Worm (Caenorhabditis elegans) whole organism, young adult: Measurements from ENCODE around the gene ran-1.

ENCODE experiments used
- B0019.2 ChIP-seq: fragments of 200-800 bp; sonication (Bioruptor generic); conservative IDR thresholded peaks from 2 replicates; pipeline ENCODE4 v1.3.6; 2022; ENCODE audit warnings: missing genetic modification reagents, missing genetic modification characterization, missing compliant biosample characterization
- B0035.1 ChIP-seq: sonication (generic microtip); optimal IDR thresholded peaks from 2 replicates; lab custom pipeline; 2016; ENCODE audit warnings: missing genetic modification characterization, mild to moderate bottlenecking, missing compliant biosample characterization, missing genotype, missing genetic modification reagents
- B0261.1 ChIP-seq: sonication (generic microtip); optimal IDR thresholded peaks from 2 replicates; lab custom pipeline; 2016; ENCODE audit warnings: mild to moderate bottlenecking, missing genetic modification characterization, moderate library complexity, missing compliant biosample characterization
- C06A6.2 ChIP-seq: fragments of 200-800 bp; sonication (Bioruptor generic); conservative IDR thresholded peaks from 2 replicates; pipeline ENCODE4 v1.3.6; 2022; ENCODE audit warnings: missing genetic modification characterization, missing compliant biosample characterization
- F10E7.11 ChIP-seq: sonication (generic microtip); optimal IDR thresholded peaks from 2 replicates; lab custom pipeline; 2017; ENCODE audit warnings: mild to moderate bottlenecking, missing genetic modification characterization, moderate library complexity, missing compliant biosample characterization
- F23B12.7 ChIP-seq: sonication (generic microtip); optimal IDR thresholded peaks from 2 replicates; lab custom pipeline; 2017; ENCODE audit warnings: missing genetic modification characterization, mild to moderate bottlenecking, missing compliant biosample characterization, antibody characterized with exemption, moderate library complexity; ENCODE audit not compliant: insufficient read depth
- F33H1.4 ChIP-seq: fragments of 200-800 bp; sonication (Bioruptor generic); IDR thresholded peaks from 2 replicates; pipeline ENCODE4 v1.3.6; 2022; ENCODE audit warnings: missing genetic modification reagents, missing genetic modification characterization, missing compliant biosample characterization
- F37B4.10 ChIP-seq: fragments of 200-800 bp; sonication (Bioruptor generic); IDR thresholded peaks from 2 replicates; pipeline ENCODE4 v1.3.6; 2022; ENCODE audit warnings: missing genetic modification characterization, missing compliant biosample characterization
- F55B11.4 ChIP-seq: sonication (generic microtip); optimal IDR thresholded peaks from 2 replicates; lab custom pipeline; 2016; ENCODE audit warnings: missing compliant biosample characterization, missing genetic modification characterization, borderline replicate concordance; ENCODE audit not compliant: insufficient read depth
- F57C9.4 ChIP-seq: sonication (generic microtip); optimal IDR thresholded peaks from 2 replicates; lab custom pipeline; 2017; ENCODE audit warnings: mild to moderate bottlenecking, missing genetic modification characterization, missing compliant biosample characterization
- K12H6.12 ChIP-seq: fragments of 200-800 bp; sonication (Bioruptor generic); optimal IDR thresholded peaks from 2 replicates; lab custom pipeline; 2018; ENCODE audit warnings: mild to moderate bottlenecking, missing genetic modification characterization, missing compliant biosample characterization
- T07F8.4 ChIP-seq: sonication (generic microtip); optimal IDR thresholded peaks from 2 replicates; lab custom pipeline; 2016; ENCODE audit warnings: mild to moderate bottlenecking, missing genetic modification characterization, moderate library complexity, missing compliant biosample characterization
- T26A5.8 ChIP-seq: sonication (generic microtip); optimal IDR thresholded peaks from 2 replicates; lab custom pipeline; 2016; ENCODE audit warnings: missing genetic modification characterization, missing compliant biosample characterization
- Y67H2A.10 ChIP-seq: fragments of 200-800 bp; sonication (Bioruptor generic); conservative IDR thresholded peaks from 2 replicates; pipeline ENCODE4 v1.3.6; 2022; ENCODE audit warnings: missing genetic modification reagents, missing genetic modification characterization, missing compliant biosample characterization
- Y79H2A.3 ChIP-seq: fragments of 200-800 bp; sonication (Bioruptor generic); conservative IDR thresholded peaks from 2 replicates; pipeline ENCODE4 v1.3.6; 2022; ENCODE audit warnings: missing genetic modification reagents, missing genetic modification characterization, missing compliant biosample characterization
- aptf-3 ChIP-seq: fragments of 200-800 bp; sonication (Bioruptor generic); IDR thresholded peaks from 2 replicates; pipeline ENCODE4 v1.3.6; 2022; ENCODE audit warnings: missing genetic modification characterization, missing compliant biosample characterization
- athp-1 ChIP-seq: sonication (generic microtip); optimal IDR thresholded peaks from 2 replicates; lab custom pipeline; 2017; ENCODE audit warnings: mild to moderate bottlenecking, missing genetic modification characterization, missing compliant biosample characterization
- attf-6 ChIP-seq: fragments of 200-800 bp; sonication (Bioruptor generic); IDR thresholded peaks from 2 replicates; pipeline ENCODE4 v1.3.6; 2022; ENCODE audit warnings: missing genetic modification reagents, missing genetic modification characterization, missing compliant biosample characterization
- cebp-2 ChIP-seq: fragments of 200-800 bp; sonication (Bioruptor generic); IDR thresholded peaks from 2 replicates; pipeline ENCODE4 v1.3.6; 2022; ENCODE audit warnings: missing genetic modification characterization, missing compliant biosample characterization
- ceh-79 ChIP-seq: sonication (generic microtip); optimal IDR thresholded peaks from 2 replicates; lab custom pipeline; 2017; ENCODE audit warnings: mild to moderate bottlenecking, missing genetic modification characterization, missing compliant biosample characterization
- ceh-91 ChIP-seq: fragments of 200-800 bp; sonication (Bioruptor generic); IDR thresholded peaks from 2 replicates; pipeline ENCODE4 v1.3.6; 2022; ENCODE audit warnings: missing genetic modification reagents, missing genetic modification characterization, missing compliant biosample characterization
- dpl-1 ChIP-seq: fragments of 150-350 bp; optimal IDR thresholded peaks from 2 replicates; lab custom pipeline; 2014; ENCODE audit warnings: missing biosample characterization, missing genetic modification reagents, missing genetic modification characterization
- egl-18 ChIP-seq: fragments of 200-800 bp; sonication (Bioruptor generic); IDR thresholded peaks from 2 replicates; pipeline ENCODE4 v1.3.6; 2022; ENCODE audit warnings: missing genetic modification reagents, missing genetic modification characterization, missing compliant biosample characterization
- egrh-3 ChIP-seq: fragments of 200-800 bp; sonication (Bioruptor generic); IDR thresholded peaks from 2 replicates; pipeline ENCODE4 v1.3.6; 2022; ENCODE audit warnings: missing genetic modification reagents, missing genetic modification characterization, missing compliant biosample characterization
- gei-17 ChIP-seq: fragments of 200-800 bp; sonication (Bioruptor generic); optimal IDR thresholded peaks from 2 replicates; lab custom pipeline; 2018; ENCODE audit warnings: mild to moderate bottlenecking, missing genetic modification characterization, missing compliant biosample characterization
- him-1 ChIP-seq: sonication (generic microtip); optimal IDR thresholded peaks from 2 replicates; lab custom pipeline; 2016; ENCODE audit warnings: missing genotype, missing genetic modification reagents, missing genetic modification characterization, missing compliant biosample characterization
- hlh-26 ChIP-seq: fragments of 200-800 bp; sonication (Bioruptor generic); conservative IDR thresholded peaks from 2 replicates; pipeline ENCODE4 v1.3.6; 2022; ENCODE audit warnings: missing genetic modification reagents, missing genetic modification characterization, missing compliant biosample characterization
- hrde-1 ChIP-seq: sonication (generic microtip); optimal IDR thresholded peaks from 2 replicates; lab custom pipeline; 2016; ENCODE audit warnings: missing genetic modification characterization, mild to moderate bottlenecking, missing compliant biosample characterization, moderate library complexity, missing genotype, missing genetic modification reagents, borderline replicate concordance
- lag-1 ChIP-seq: fragments of 200-800 bp; sonication (Bioruptor generic); IDR thresholded peaks from 2 replicates; pipeline ENCODE4 v1.3.6; 2022; ENCODE audit warnings: missing genetic modification reagents, missing genetic modification characterization, missing compliant biosample characterization
- lin-54 ChIP-seq: fragments of 200-800 bp; sonication (Bioruptor generic); optimal IDR thresholded peaks from 2 replicates; lab custom pipeline; 2018; ENCODE audit warnings: mild to moderate bottlenecking, missing genetic modification characterization, missing compliant biosample characterization
- lsl-1 ChIP-seq: fragments of 200-800 bp; sonication (Bioruptor generic); optimal IDR thresholded peaks from 2 replicates; lab custom pipeline; 2018; ENCODE audit warnings: mild to moderate bottlenecking, missing genetic modification characterization, moderate library complexity, missing compliant biosample characterization
- mxl-1 ChIP-seq: sonication (generic microtip); optimal IDR thresholded peaks from 2 replicates; lab custom pipeline; 2016; ENCODE audit warnings: missing genetic modification characterization, missing compliant biosample characterization
- nfya-1 ChIP-seq: sonication (generic microtip); optimal IDR thresholded peaks from 2 replicates; lab custom pipeline; 2017; ENCODE audit warnings: antibody characterized with exemption, missing compliant biosample characterization, missing genetic modification characterization, borderline replicate concordance; ENCODE audit not compliant: insufficient read depth
- pbrm-1 ChIP-seq: fragments of 200-800 bp; sonication (Bioruptor generic); IDR thresholded peaks from 2 replicates; pipeline ENCODE4 v1.3.6; 2022; ENCODE audit warnings: missing genetic modification reagents, missing genetic modification characterization, missing compliant biosample characterization
- pha-4 ChIP-seq: fragments of 150-350 bp; sonication (generic microtip); optimal IDR thresholded peaks from 2 replicates; lab custom pipeline; 2014; ENCODE audit warnings: missing biosample characterization, missing genetic modification reagents, missing genetic modification characterization
- rcor-1 ChIP-seq: fragments of 200-800 bp; sonication (Bioruptor generic); IDR thresholded peaks from 2 replicates; pipeline ENCODE4 v1.3.6; 2022; ENCODE audit warnings: missing genetic modification reagents, missing genetic modification characterization, missing compliant biosample characterization
- snpc-1.3 ChIP-seq: sonication (generic microtip); optimal IDR thresholded peaks from 2 replicates; lab custom pipeline; 2017; ENCODE audit warnings: missing genetic modification characterization, mild to moderate bottlenecking, missing compliant biosample characterization, antibody characterized with exemption, moderate library complexity, missing genotype, missing genetic modification reagents; ENCODE audit not compliant: insufficient read depth
- snpc-4 ChIP-seq, 5 experiments: fragments of 150-350 bp in 1 of 5; sonication (generic microtip) in 4 of 5; optimal IDR thresholded peaks; 2 replicates each; lab custom pipeline; 2014 to 2018; ENCODE audit warnings: missing genetic modification characterization in 5 of 5, missing biosample characterization in 3 of 5, antibody characterized with exemption in 2 of 5, mild to moderate bottlenecking in 2 of 5, missing compliant biosample characterization in 2 of 5, missing genotype in 2 of 5, moderate library complexity in 2 of 5, missing genetic modification reagents in 1 of 5
- sptf-2 ChIP-seq: fragments of 200-800 bp; sonication (Bioruptor generic); optimal IDR thresholded peaks from 2 replicates; lab custom pipeline; 2018; ENCODE audit warnings: mild to moderate bottlenecking, missing genetic modification characterization, missing compliant biosample characterization
- zim-3 ChIP-seq: sonication (generic microtip); optimal IDR thresholded peaks from 2 replicates; lab custom pipeline; 2017; ENCODE audit warnings: mild to moderate bottlenecking, missing genetic modification characterization, moderate library complexity, missing compliant biosample characterization
- ztf-18 ChIP-seq: sonication (generic microtip); optimal IDR thresholded peaks from 2 replicates; lab custom pipeline; 2016; ENCODE audit warnings: missing genotype, mild to moderate bottlenecking, missing genetic modification characterization, missing compliant biosample characterization
- ztf-26 ChIP-seq: sonication (generic microtip); optimal IDR thresholded peaks from 2 replicates; lab custom pipeline; 2017; ENCODE audit warnings: missing genetic modification characterization, missing compliant biosample characterization
- ztf-28 ChIP-seq: fragments of 200-800 bp; sonication (Bioruptor generic); IDR thresholded peaks from 2 replicates; pipeline ENCODE4 v1.3.6; 2022; ENCODE audit warnings: missing genetic modification reagents, missing genetic modification characterization, missing compliant biosample characterization
- ztf-3 ChIP-seq: fragments of 200-800 bp; sonication (Bioruptor generic); optimal IDR thresholded peaks from 2 replicates; lab custom pipeline; 2018; ENCODE audit warnings: mild to moderate bottlenecking, missing genetic modification characterization, missing compliant biosample characterization
- ztf-6 ChIP-seq: fragments of 200-800 bp; sonication (Bioruptor generic); IDR thresholded peaks from 2 replicates; pipeline ENCODE4 v1.3.6; 2022; ENCODE audit warnings: missing genetic modification reagents, missing genetic modification characterization, missing compliant biosample characterization

Gene ran-1

ce11 chrIII:10734511-10735233 is 12.9 kb downstream of the ran-1 start:
- no peak for TF ChIP-seq dpl-1 (GFP tag; lab: Kevin White, UChicago)
- no peak for TF ChIP-seq B0019.2 (GFP tag; lab: Robert Waterston, UW)
- no peak for TF ChIP-seq pbrm-1 (GFP tag; lab: Robert Waterston, UW)
- no peak for TF ChIP-seq ztf-6 (GFP tag; lab: Robert Waterston, UW)
- peak; percentile 28 for TF ChIP-seq pha-4 (tag; lab: Kevin White, UChicago)
- TF ChIP-seq C06A6.2 (GFP tag; lab: Robert Waterston, UW) = no peak
- no peak for TF ChIP-seq K12H6.12 (tag; lab: Kevin White, UChicago)

- TF ChIP-seq ztf-3 (GFP tag; lab: Kevin White, UChicago) (no peak), him-1 (tag; lab: Kevin White, UChicago) (no peak), ztf-18 (tag; lab: Kevin White, UChicago) (no peak), athp-1 (no peak), B0035.1 (tag; lab: Kevin White, UChicago) (no peak), zim-3 (tag; lab: Kevin White, UChicago) (no peak), pha-4 (tag; lab: Kevin White, UChicago) (no peak), sptf-2 (no peak), B0261.1 (tag; lab: Kevin White, UChicago) (no peak), ztf-28 (GFP tag; lab: Robert Waterston, UW) (no peak), lsl-1 (peak; percentile 58), egrh-3 (GFP tag; lab: Robert Waterston, UW) (no peak), gei-17 (GFP tag; lab: Kevin White, UChicago) (no peak), hlh-26 (GFP tag; lab: Robert Waterston, UW) (no peak), egl-18 (no peak), snpc-1.3 (tag; lab: Kevin White, UChicago) (peak; percentile 5), F10E7.11 (tag; lab: Kevin White, UChicago) (no peak), F23B12.7 (no peak), rcor-1 (GFP tag; lab: Robert Waterston, UW) (peak; percentile 56; the same call in 1 of the 2 replicates), mxl-1 (tag; lab: Kevin White, UChicago) (no peak), ceh-79 (tag; lab: Kevin White, UChicago) (no peak), T26A5.8 (no peak), ceh-91 (GFP tag; lab: Robert Waterston, UW) (peak; percentile 59), F37B4.10 (no peak), nfya-1 (no peak), Y67H2A.10 (GFP tag; lab: Robert Waterston, UW) (no peak), T07F8.4 (tag; lab: Kevin White, UChicago) (no peak), hrde-1 (tag; lab: Kevin White, UChicago) (no peak), aptf-3 (0 out of 2 replicates have a peak, but pooled peaks have one; percentile 47), attf-6 (GFP tag; lab: Robert Waterston, UW) (0 out of 2 replicates have a peak, but pooled peaks have one; percentile 54), Y79H2A.3 (GFP tag; lab: Robert Waterston, UW) (no peak), ztf-6 (GFP tag; lab: Robert Waterston, UW) (no peak), cebp-2 (GFP tag; lab: Robert Waterston, UW) (no peak), lin-54 (GFP tag; lab: Kevin White, UChicago) (peak; percentile 45), lag-1 (GFP tag; lab: Robert Waterston, UW) (no peak), snpc-4 (GFP tag; optimal IDR thresholded peaks at IDR 0.05; lab: Kevin White, UChicago) (peak; percentile 85), snpc-4 (tag; optimal IDR thresholded peaks at IDR 0.05; lab: Kevin White, UChicago) (peak in 3 of 4 experiments; percentile 83 to 92 (median 88)), F33H1.4 (GFP tag; lab: Robert Waterston, UW) (peak; percentile 53), F57C9.4 (no peak), ztf-26 (tag; lab: Kevin White, UChicago) (no peak), F55B11.4 (tag; lab: Kevin White, UChicago) (no peak)
Observed at ce11 chrIII:10733300-10733699, 14.2 kb downstream of the ran-1 start.
